Fruit fly (Drosophila melanogaster): ENCODE results near the gene Jasper.

The Jasper gene

DNA sequence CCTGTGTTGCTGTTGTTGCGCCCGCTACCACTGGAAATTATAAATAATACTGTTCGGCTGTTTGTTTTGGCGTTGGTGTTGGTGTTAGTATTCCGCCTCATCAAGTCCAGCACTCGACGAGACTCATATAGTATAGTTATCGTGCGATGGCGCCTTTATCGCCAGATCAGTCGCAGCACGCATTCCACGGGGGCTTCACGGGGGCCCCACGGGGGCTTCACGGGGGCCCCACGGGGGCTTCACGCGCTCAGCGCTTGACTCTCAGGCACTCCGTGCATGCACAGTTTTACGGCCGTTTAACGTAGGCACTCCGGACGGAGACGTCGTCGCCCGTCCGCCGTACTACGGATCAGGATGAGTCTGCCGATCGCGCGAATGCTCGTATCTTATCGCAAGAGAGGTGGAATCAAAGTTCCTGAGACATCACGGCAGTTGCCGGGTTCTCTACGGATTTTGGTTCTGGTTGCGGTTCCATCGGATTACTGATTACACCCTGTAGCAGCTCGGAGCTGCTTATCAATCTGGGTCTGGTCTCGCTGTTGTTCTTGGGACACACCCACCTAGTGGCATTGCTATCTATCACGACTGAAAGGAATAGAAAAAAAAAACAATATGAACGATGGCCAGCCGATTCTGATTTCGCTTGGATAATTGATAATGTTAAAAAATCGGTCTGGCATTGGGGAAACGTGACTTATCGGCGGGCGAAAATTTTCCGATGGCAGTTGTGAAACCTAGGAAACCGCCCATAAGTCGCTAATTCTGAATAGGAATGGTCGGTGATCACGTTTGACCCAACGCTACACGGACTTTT, 50.7 kb downstream of the Jasper start (continued):
- TF ChIP-seq Kr (GFP tag; optimal IDR thresholded peaks at IDR 0.05) (no peak), CG8290 (GFP tag; optimal IDR thresholded peaks at IDR 0.05) (no peak), CG8290 (tag; optimal IDR thresholded peaks at IDR 0.05) (no peak), Antp (GFP tag; optimal IDR thresholded peaks at IDR 0.05) (no peak), CG12942 (GFP tag; optimal IDR thresholded peaks at IDR 0.05) (no peak), Oaz (GFP tag; IDR thresholded peaks at IDR 0.05) (no peak), sd (tag; optimal IDR thresholded peaks at IDR 0.05) (peak; percentile 100), Xrp1 (GFP tag; IDR thresholded peaks at IDR 0.05) (no peak), CG1024 (GFP tag; IDR thresholded peaks at IDR 0.05) (no peak), ATbp (GFP tag; optimal IDR thresholded peaks at IDR 0.05) (peak; percentile 6), CG8388 (GFP tag; optimal IDR thresholded peaks at IDR 0.05) (no peak), Eip74EF (GFP tag; optimal IDR thresholded peaks at IDR 0.05) (no peak), Hey (tag; optimal IDR thresholded peaks at IDR 0.05) (peak; percentile 66), Hand (GFP tag; optimal IDR thresholded peaks at IDR 0.05) (peak; percentile 24), sim (GFP tag; IDR thresholded peaks at IDR 0.05) (no peak), ems (GFP tag; optimal IDR thresholded peaks at IDR 0.05) (no peak), yki (optimal IDR thresholded peaks at IDR 0.05) (no peak), CG10209 (GFP tag; optimal IDR thresholded peaks at IDR 0.05) (no peak), Scr (GFP tag; IDR thresholded peaks at IDR 0.05; ENCODE audit: partially characterized antibody) (no peak), CG14014 (GFP tag; IDR thresholded peaks at IDR 0.05) (no peak), exex (tag; optimal IDR thresholded peaks at IDR 0.05) (peak; percentile 78), CG2129 (GFP tag; IDR thresholded peaks at IDR 0.05; ENCODE audit: partially characterized antibody) (no peak), dati (GFP tag; IDR thresholded peaks at IDR 0.05) (no peak), CG42726 (GFP tag; IDR thresholded peaks at IDR 0.05; ENCODE audit: partially characterized antibody) (no peak), Lim3 (GFP tag; IDR thresholded peaks at IDR 0.05) (no peak), Trl (optimal IDR thresholded peaks at IDR 0.05) (no peak), Trl (GFP tag; optimal IDR thresholded peaks at IDR 0.05) (no peak), Awh (GFP tag; IDR thresholded peaks at IDR 0.05) (no peak), CG2712 (tag; optimal IDR thresholded peaks at IDR 0.05) (no peak), ssp (GFP tag; IDR thresholded peaks at IDR 0.05) (no peak), CG5180 (GFP tag; optimal IDR thresholded peaks at IDR 0.05) (no peak), CG7372 (GFP tag; IDR thresholded peaks at IDR 0.05) (no peak), Ada2b (GFP tag; IDR thresholded peaks at IDR 0.05) (no peak), caup (GFP tag; optimal IDR thresholded peaks at IDR 0.05; ENCODE audit: severe bottlenecking) (peak; percentile 12), ken (GFP tag; IDR thresholded peaks at IDR 0.05) (0 out of 3 replicates have a peak, but pooled peaks have one; percentile 9), CG10654 (GFP tag; optimal IDR thresholded peaks at IDR 0.05) (no peak), CG14860 (GFP tag; IDR thresholded peaks at IDR 0.05; ENCODE audit: partially characterized antibody) (no peak), TFAM (GFP tag; optimal IDR thresholded peaks at IDR 0.05) (no peak), maf-S (GFP tag; optimal IDR thresholded peaks at IDR 0.05) (no peak), klu (GFP tag; IDR thresholded peaks at IDR 0.05) (no peak), peb (GFP tag; IDR thresholded peaks at IDR 0.05) (no peak), ind (GFP tag; optimal IDR thresholded peaks at IDR 0.05) (no peak), CG30431 (GFP tag; optimal IDR thresholded peaks at IDR 0.05) (no peak), z (GFP tag; IDR thresholded peaks at IDR 0.05) (0 out of 3 replicates have a peak, but pooled peaks have one; percentile 42), CG8765 (GFP tag; IDR thresholded peaks at IDR 0.05) (no peak), br (optimal IDR thresholded peaks at IDR 0.05) (no peak), CG12744 (GFP tag; optimal IDR thresholded peaks at IDR 0.05) (no peak), CG31441 (GFP tag; IDR thresholded peaks at IDR 0.05) (no peak), CG13624 (GFP tag; optimal IDR thresholded peaks at IDR 0.05) (no peak), zen (tag; optimal IDR thresholded peaks at IDR 0.05) (no peak), CG15696 (tag; optimal IDR thresholded peaks at IDR 0.05) (no peak)
